Worm (Caenorhabditis elegans) whole organism, L2 larva: ENCODE measurements around the gene cyp-25A2.

Source experiments
- R02D3.7 ChIP-seq: fragments of 150-350 bp; optimal IDR thresholded peaks from 2 replicates; lab custom pipeline; 2014; ENCODE audit warnings: missing biosample characterization, missing genetic modification characterization
- ama-1 ChIP-seq: fragments of 150-350 bp; optimal IDR thresholded peaks from 2 replicates; lab custom pipeline; 2018; ENCODE audit warnings: inconsistent platforms
- blmp-1 ChIP-seq: sonication (generic microtip); optimal IDR thresholded peaks from 2 replicates; lab custom pipeline; 2017; ENCODE audit warnings: missing genetic modification characterization, mild to moderate bottlenecking, missing compliant biosample characterization, antibody characterized with exemption, moderate library complexity; ENCODE audit not compliant: insufficient read depth
- ceh-16 ChIP-seq: fragments of 150-350 bp; optimal IDR thresholded peaks from 2 replicates; lab custom pipeline; 2014; ENCODE audit warnings: missing biosample characterization, missing genetic modification characterization
- ceh-82 ChIP-seq: fragments of 150-350 bp; optimal IDR thresholded peaks from 2 replicates; lab custom pipeline; 2014; ENCODE audit warnings: missing biosample characterization, missing genetic modification characterization
- egl-27 ChIP-seq: sonication (generic microtip); optimal IDR thresholded peaks from 3 replicates; lab custom pipeline; 2017; ENCODE audit warnings: missing biosample characterization, missing genetic modification reagents, missing genetic modification characterization
- nhr-6 ChIP-seq: fragments of 150-350 bp; optimal IDR thresholded peaks from 2 replicates; lab custom pipeline; 2014; ENCODE audit warnings: missing biosample characterization, missing genetic modification characterization
- skn-1 ChIP-seq: sonication (generic microtip); optimal IDR thresholded peaks from 2 replicates; lab custom pipeline; 2017; ENCODE audit warnings: missing biosample characterization, missing genetic modification characterization
- snpc-4 ChIP-seq: fragments of 150-350 bp; optimal IDR thresholded peaks from 2 replicates; lab custom pipeline; 2014; ENCODE audit warnings: missing biosample characterization, missing genetic modification characterization
- ztf-1 ChIP-seq: fragments of 200-800 bp; sonication (Bioruptor generic); conservative IDR thresholded peaks from 2 replicates; pipeline ENCODE4 v1.3.6; 2022; ENCODE audit warnings: missing genetic modification characterization, missing compliant biosample characterization

DNA sequence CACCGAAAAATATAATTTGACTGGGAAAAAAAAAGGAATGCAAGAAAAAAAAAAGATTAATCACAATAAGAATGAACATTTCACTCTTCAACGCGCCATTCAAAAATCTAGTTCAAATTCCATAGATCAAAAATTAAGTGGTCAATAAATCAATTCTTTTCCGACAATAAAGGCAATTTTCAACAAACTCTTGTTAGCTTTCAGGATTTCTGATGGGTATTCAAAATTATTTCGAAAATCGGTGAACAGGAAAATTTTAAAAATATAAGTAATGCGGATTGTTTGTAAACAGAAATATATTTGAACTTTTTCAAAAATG, 34.1 kb upstream of the cyp-25A2 start:
- TF ChIP-seq ceh-82 (tag; lab: Kevin White, UChicago), result no peak
- no peak for TF ChIP-seq blmp-1
- TF ChIP-seq skn-1 (tag; lab: Kevin White, UChicago), result no peak
- no peak for TF ChIP-seq egl-27 (tag; lab: Kevin White, UChicago)
- TF ChIP-seq ceh-16 (tag; lab: Kevin White, UChicago), result no peak
- TF ChIP-seq nhr-6, result no peak
- no peak for TF ChIP-seq R02D3.7 (tag; lab: Kevin White, UChicago)
- TF ChIP-seq ztf-1 (GFP tag; lab: Robert Waterston, UW), result no peak
- no peak for TF ChIP-seq snpc-4 (tag; lab: Kevin White, UChicago)
- no peak for TF ChIP-seq ama-1 (lab: Kevin White, UChicago)
